Fruit fly (Drosophila melanogaster): ENCODE results near the gene CG42821.

CG42821 gene

DNA sequence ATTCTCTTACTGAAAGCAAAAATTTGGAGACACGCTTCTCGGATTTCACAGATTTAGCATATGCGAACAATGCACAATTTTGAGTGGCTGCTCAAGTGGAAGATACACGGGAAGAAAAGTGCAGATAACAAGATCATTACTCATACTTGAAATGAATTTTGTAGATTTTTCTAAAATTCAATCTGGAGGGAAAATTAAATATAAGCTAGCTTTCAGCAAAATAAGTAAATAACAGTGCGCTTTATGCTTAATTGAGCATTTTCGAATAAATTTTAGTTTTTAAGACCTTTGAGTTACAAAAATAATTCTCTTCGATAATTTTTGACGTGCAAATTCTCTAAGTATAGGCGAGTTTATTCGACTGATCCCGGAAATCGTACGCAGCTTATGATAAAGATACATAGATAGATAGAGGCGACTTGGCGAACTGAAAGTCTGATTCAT, 12.2 kb upstream of the CG42821 start (continued):
- TF ChIP-seq slbo (GFP tag; IDR thresholded peaks at IDR 0.05) (no peak), nerfin-1 (tag; optimal IDR thresholded peaks at IDR 0.05) (peak; percentile 49), CG7987 (GFP tag; optimal IDR thresholded peaks at IDR 0.05) (no peak), CG9727 (GFP tag; optimal IDR thresholded peaks at IDR 0.05) (peak; percentile 57), CG2129 (GFP tag; IDR thresholded peaks at IDR 0.05; ENCODE audit: partially characterized antibody) (no peak), Dfd (GFP tag; optimal IDR thresholded peaks at IDR 0.05) (no peak), CG7786 (GFP tag; optimal IDR thresholded peaks at IDR 0.05) (no peak), CG1233 (GFP tag; optimal IDR thresholded peaks at IDR 0.05) (peak; percentile 59), tin (GFP tag; optimal IDR thresholded peaks at IDR 0.05) (peak; percentile 57), sob (GFP tag; IDR thresholded peaks at IDR 0.05) (no peak), fru (optimal IDR thresholded peaks at IDR 0.05) (no peak), CG14965 (GFP tag; optimal IDR thresholded peaks at IDR 0.05; ENCODE audit: borderline replicate concordance) (no peak), CG14710 (tag; optimal IDR thresholded peaks at IDR 0.05) (peak; percentile 53), CG4360 (GFP tag; IDR thresholded peaks at IDR 0.05) (no peak), CG14050 (GFP tag; IDR thresholded peaks at IDR 0.05) (peak; percentile 19; the same call in 1 of the 3 replicates), CG18262 (tag; optimal IDR thresholded peaks at IDR 0.05) (peak; percentile 61), CG15073 (GFP tag; optimal IDR thresholded peaks at IDR 0.05) (no peak), CG5953 (GFP tag; IDR thresholded peaks at IDR 0.05) (no peak), eve (GFP tag; optimal IDR thresholded peaks at IDR 0.05) (peak in 1 of 2 experiments; percentile 61), CG15696 (tag; optimal IDR thresholded peaks at IDR 0.05) (peak; percentile 74), hth (optimal IDR thresholded peaks at IDR 0.05) (no peak), CG12744 (GFP tag; optimal IDR thresholded peaks at IDR 0.05) (no peak), Myb (GFP tag; optimal IDR thresholded peaks at IDR 0.05) (no peak), hb (GFP tag; IDR thresholded peaks at IDR 0.05; ENCODE audit: partially characterized antibody) (no peak), CG2678 (tag; optimal IDR thresholded peaks at IDR 0.05) (peak; percentile 49), fd3F (GFP tag; optimal IDR thresholded peaks at IDR 0.05) (no peak), CG30403 (GFP tag; optimal IDR thresholded peaks at IDR 0.05) (peak; percentile 28), danr (GFP tag; IDR thresholded peaks at IDR 0.05) (peak; percentile 48; the same call in 1 of the 2 replicates), D19B (GFP tag; optimal IDR thresholded peaks at IDR 0.05) (peak; percentile 22), CG14014 (GFP tag; IDR thresholded peaks at IDR 0.05) (no peak), CG4730 (GFP tag; IDR thresholded peaks at IDR 0.05) (no peak), CG9797 (GFP tag; optimal IDR thresholded peaks at IDR 0.05) (no peak), crp (GFP tag; optimal IDR thresholded peaks at IDR 0.05) (no peak), ERR (GFP tag; optimal IDR thresholded peaks at IDR 0.05) (no peak), CG18599 (GFP tag; optimal IDR thresholded peaks at IDR 0.05) (peak; percentile 60), CG4328 (GFP tag; optimal IDR thresholded peaks at IDR 0.05) (no peak), CG2889 (GFP tag; IDR thresholded peaks at IDR 0.05) (no peak), fd102C (GFP tag; optimal IDR thresholded peaks at IDR 0.05) (no peak), BtbVII (GFP tag; optimal IDR thresholded peaks at IDR 0.05) (no peak), CG11560 (tag; IDR thresholded peaks at IDR 0.05) (no peak), CG16813 (GFP tag; IDR thresholded peaks at IDR 0.05; ENCODE audit: partially characterized antibody) (no peak), wdn (GFP tag; IDR thresholded peaks at IDR 0.05) (no peak), cas (GFP tag; IDR thresholded peaks at IDR 0.05) (no peak), Hsf (GFP tag; optimal IDR thresholded peaks at IDR 0.05) (no peak), Hr51 (GFP tag; optimal IDR thresholded peaks at IDR 0.05) (peak in 1 of 2 experiments; percentile 22), emc (GFP tag; optimal IDR thresholded peaks at IDR 0.05) (no peak), MESR4 (GFP tag; optimal IDR thresholded peaks at IDR 0.05) (no peak), CG1529 (GFP tag; optimal IDR thresholded peaks at IDR 0.05) (no peak), CG1024 (GFP tag; IDR thresholded peaks at IDR 0.05) (0 out of 2 replicates have a peak, but pooled peaks have one; percentile 17), her (GFP tag; optimal IDR thresholded peaks at IDR 0.05) (no peak), CG12071 (GFP tag; optimal IDR thresholded peaks at IDR 0.05) (peak; percentile 50)

Data from whole organism, embryonic.